Worm (Caenorhabditis elegans) whole organism, mixed stage, embryonic: ENCODE results near the gene F10C2.7.
A peak's percentile ranks its signal among the peaks of the same experiment; 100 is the strongest.

Experiments
- bed-3 ChIP-seq: fragments of 200-800 bp; sonication (Bioruptor generic); optimal IDR thresholded peaks from 3 replicates; lab custom pipeline; 2018; ENCODE audit warnings: mild to moderate bottlenecking, missing genetic modification characterization, moderate library complexity, missing compliant biosample characterization
- blmp-1 ChIP-seq: fragments of 150-350 bp; optimal IDR thresholded peaks from 2 replicates; lab custom pipeline; 2014; ENCODE audit warnings: missing biosample characterization, missing genetic modification characterization
- ceh-39 ChIP-seq: fragments of 150-350 bp; optimal IDR thresholded peaks from 2 replicates; lab custom pipeline; 2014; ENCODE audit warnings: missing biosample characterization, missing genetic modification characterization
- ceh-43 ChIP-seq: fragments of 200-800 bp; sonication (Bioruptor generic); optimal IDR thresholded peaks from 2 replicates; lab custom pipeline; 2018; ENCODE audit warnings: mild to moderate bottlenecking, missing genetic modification characterization, moderate library complexity, missing compliant biosample characterization
- ceh-83 ChIP-seq: fragments of 200-800 bp; sonication (Bioruptor generic); optimal IDR thresholded peaks from 2 replicates; lab custom pipeline; 2018; ENCODE audit warnings: mild to moderate bottlenecking, missing genetic modification characterization, missing compliant biosample characterization
- ces-1 ChIP-seq: fragments of 150-350 bp; optimal IDR thresholded peaks from 2 replicates; lab custom pipeline; 2014; ENCODE audit warnings: missing biosample characterization, missing genetic modification reagents, missing genetic modification characterization
- cnd-1 ChIP-seq: fragments of 200-800 bp; sonication (Bioruptor generic); optimal IDR thresholded peaks from 2 replicates; lab custom pipeline; 2018; ENCODE audit warnings: mild to moderate bottlenecking, missing genetic modification characterization, missing compliant biosample characterization
- drap-1 ChIP-seq: fragments of 200-800 bp; sonication (Bioruptor generic); optimal IDR thresholded peaks from 3 replicates; lab custom pipeline; 2018; ENCODE audit warnings: mild to moderate bottlenecking, missing genetic modification characterization, missing compliant biosample characterization
- elt-1 ChIP-seq: sonication (generic microtip); optimal IDR thresholded peaks from 2 replicates; lab custom pipeline; 2017; ENCODE audit warnings: missing genetic modification characterization, mild to moderate bottlenecking, missing compliant biosample characterization, antibody characterized with exemption, moderate library complexity, borderline replicate concordance; ENCODE audit not compliant: insufficient read depth
- elt-3 ChIP-seq: fragments of 150-350 bp; optimal IDR thresholded peaks from 2 replicates; lab custom pipeline; 2014; ENCODE audit warnings: missing biosample characterization, missing genetic modification characterization
- flh-1 ChIP-seq: fragments of 200-800 bp; sonication (Bioruptor generic); optimal IDR thresholded peaks from 2 replicates; lab custom pipeline; 2018; ENCODE audit warnings: mild to moderate bottlenecking, missing genetic modification characterization, moderate library complexity, missing compliant biosample characterization
- ham-2 ChIP-seq: fragments of 200-800 bp; sonication (Bioruptor generic); optimal IDR thresholded peaks from 2 replicates; lab custom pipeline; 2018; ENCODE audit warnings: mild to moderate bottlenecking, missing genetic modification characterization, missing compliant biosample characterization
- hlh-1 ChIP-seq: fragments of 150-350 bp; optimal IDR thresholded peaks from 2 replicates; lab custom pipeline; 2014; ENCODE audit warnings: missing biosample characterization, missing genetic modification reagents, missing genetic modification characterization
- lin-13 ChIP-seq: fragments of 150-350 bp; optimal IDR thresholded peaks from 2 replicates; lab custom pipeline; 2014; ENCODE audit warnings: missing biosample characterization, missing genetic modification characterization
- lin-32 ChIP-seq: fragments of 200-800 bp; sonication (Bioruptor generic); optimal IDR thresholded peaks from 2 replicates; lab custom pipeline; 2018; ENCODE audit warnings: mild to moderate bottlenecking, missing genetic modification characterization, missing compliant biosample characterization
- lsy-2 ChIP-seq: fragments of 150-350 bp; optimal IDR thresholded peaks from 2 replicates; lab custom pipeline; 2014; ENCODE audit warnings: missing biosample characterization, missing genetic modification characterization
- mab-5 ChIP-seq: fragments of 150-350 bp; optimal IDR thresholded peaks from 2 replicates; lab custom pipeline; 2014; ENCODE audit warnings: missing biosample characterization, missing genetic modification characterization
- mep-1 ChIP-seq: fragments of 150-350 bp; optimal IDR thresholded peaks from 2 replicates; lab custom pipeline; 2017; ENCODE audit warnings: missing biosample characterization, missing genetic modification reagents, missing genetic modification characterization, inconsistent platforms
- mls-2 ChIP-seq: sonication (generic microtip); optimal IDR thresholded peaks from 2 replicates; lab custom pipeline; 2016; ENCODE audit warnings: mild to moderate bottlenecking, missing genetic modification characterization, moderate library complexity, missing compliant biosample characterization
- nhr-12 ChIP-seq: fragments of 150-350 bp; optimal IDR thresholded peaks from 2 replicates; lab custom pipeline; 2014; ENCODE audit warnings: missing biosample characterization, missing genetic modification characterization
- nhr-2 ChIP-seq: fragments of 150-350 bp; optimal IDR thresholded peaks from 2 replicates; lab custom pipeline; 2014; ENCODE audit warnings: missing biosample characterization, missing genetic modification characterization
- nhr-237 ChIP-seq: fragments of 150-350 bp; optimal IDR thresholded peaks from 2 replicates; lab custom pipeline; 2014; ENCODE audit warnings: missing biosample characterization, missing genetic modification characterization
- nhr-76 ChIP-seq: sonication (generic microtip); optimal IDR thresholded peaks from 2 replicates; lab custom pipeline; 2017; ENCODE audit warnings: missing biosample characterization, missing genetic modification characterization
- sem-2 ChIP-seq: fragments of 200-800 bp; sonication (Bioruptor generic); optimal IDR thresholded peaks from 2 replicates; lab custom pipeline; 2018; ENCODE audit warnings: mild to moderate bottlenecking, missing genetic modification characterization, missing compliant biosample characterization
- snpc-4 ChIP-seq: fragments of 150-350 bp; optimal IDR thresholded peaks from 2 replicates; lab custom pipeline; 2014; ENCODE audit warnings: missing biosample characterization, missing genetic modification characterization
- sptf-1 ChIP-seq: sonication (generic microtip); optimal IDR thresholded peaks from 2 replicates; lab custom pipeline; 2017; ENCODE audit warnings: mild to moderate bottlenecking, missing genetic modification characterization, moderate library complexity, missing compliant biosample characterization
- tbx-8 ChIP-seq: fragments of 200-800 bp; sonication (Bioruptor generic); optimal IDR thresholded peaks from 2 replicates; lab custom pipeline; 2018; ENCODE audit warnings: mild to moderate bottlenecking, missing genetic modification characterization, moderate library complexity, missing compliant biosample characterization
- unc-120 ChIP-seq: sonication (generic microtip); optimal IDR thresholded peaks from 2 replicates; lab custom pipeline; 2017; ENCODE audit warnings: missing genetic modification characterization, missing compliant biosample characterization; ENCODE audit not compliant: poor library complexity, severe bottlenecking
- unc-39 ChIP-seq: fragments of 150-350 bp; optimal IDR thresholded peaks from 2 replicates; lab custom pipeline; 2014; ENCODE audit warnings: missing biosample characterization, missing genetic modification characterization
- unc-62 ChIP-seq: fragments of 150-350 bp; optimal IDR thresholded peaks from 2 replicates; lab custom pipeline; 2014; ENCODE audit warnings: missing biosample characterization, missing genetic modification reagents, missing genetic modification characterization
- zip-8 ChIP-seq: fragments of 150-350 bp; optimal IDR thresholded peaks from 2 replicates; lab custom pipeline; 2014; ENCODE audit warnings: missing biosample characterization, missing genetic modification characterization
- ztf-11 ChIP-seq: fragments of 150-350 bp; optimal IDR thresholded peaks from 2 replicates; lab custom pipeline; 2014; ENCODE audit warnings: missing biosample characterization, missing genetic modification characterization

The F10C2.7 gene

ce11 chrV:12028151-12028550, 25.5 kb upstream of the F10C2.7 start:
- TF ChIP-seq bed-3 (GFP tag; lab: Kevin White, UChicago): no peak
- TF ChIP-seq mab-5 (tag; lab: Kevin White, UChicago): no peak
- TF ChIP-seq elt-1 (tag; lab: Kevin White, UChicago): no peak
- no peak for TF ChIP-seq hlh-1 (tag; lab: Kevin White, UChicago)
- no peak for TF ChIP-seq nhr-76
- no peak for TF ChIP-seq ceh-43 (GFP tag; lab: Kevin White, UChicago)
- TF ChIP-seq blmp-1 (tag; lab: Kevin White, UChicago): no peak
- no peak for TF ChIP-seq ces-1 (GFP tag; lab: Kevin White, UChicago)
- TF ChIP-seq nhr-2: no peak
- TF ChIP-seq, all 35 proteins: peak for 0

- no peak for TF ChIP-seq hlh-1 (tag; lab: Kevin White, UChicago)
- no peak for TF ChIP-seq cnd-1 (tag; lab: Kevin White, UChicago)
- no peak for TF ChIP-seq nhr-2
- no peak for TF ChIP-seq lin-13 (tag; lab: Kevin White, UChicago)
- no peak for TF ChIP-seq lin-32 (GFP tag; lab: Kevin White, UChicago)
- no peak for TF ChIP-seq sptf-1
- TF ChIP-seq elt-3 (tag; lab: Kevin White, UChicago): no peak
- TF ChIP-seq unc-120: no peak
- TF ChIP-seq bed-3 (GFP tag; lab: Kevin White, UChicago): no peak
- no peak for TF ChIP-seq blmp-1 (tag; lab: Kevin White, UChicago)
- no peak for TF ChIP-seq mls-2 (tag; lab: Kevin White, UChicago)
- no peak for TF ChIP-seq mep-1
- TF ChIP-seq, all 35 proteins: peak for 0
These were observed 21.6 kb upstream of the F10C2.7 start, which contains the start of gene pkc-1 for ce11 chrV:12032060-12032459. Gene pkc-1, minus strand, starts transcription at chrV:12032160.

ce11 chrV:12033841-12034240, 19.9 kb upstream of the F10C2.7 start:
- TF ChIP-seq elt-1 (tag; lab: Kevin White, UChicago) (no peak), ces-1 (GFP tag; lab: Kevin White, UChicago) (peak; percentile 73)

ce11 chrV:12036129-12036528, 17.6 kb upstream of the F10C2.7 start:
- no peak for TF ChIP-seq flh-1
- TF ChIP-seq ceh-39 (tag; lab: Kevin White, UChicago): no peak
- no peak for TF ChIP-seq elt-1 (tag; lab: Kevin White, UChicago)
- TF ChIP-seq ces-1 (GFP tag; lab: Kevin White, UChicago): peak; percentile 67
- TF ChIP-seq unc-62 (GFP tag; lab: Kevin White, UChicago): no peak
- TF ChIP-seq zip-8 (tag; lab: Kevin White, UChicago): no peak
- TF ChIP-seq mab-5 (tag; lab: Kevin White, UChicago): no peak

- TF ChIP-seq mab-5 (tag; lab: Kevin White, UChicago) (no peak), unc-39 (no peak), tbx-8 (GFP tag; lab: Kevin White, UChicago) (no peak), ces-1 (GFP tag; lab: Kevin White, UChicago) (no peak), lin-32 (GFP tag; lab: Kevin White, UChicago) (no peak), snpc-4 (tag; lab: Kevin White, UChicago) (no peak), sptf-1 (no peak), drap-1 (GFP tag; lab: Kevin White, UChicago) (no peak), ceh-39 (tag; lab: Kevin White, UChicago) (no peak), elt-3 (tag; lab: Kevin White, UChicago) (no peak), nhr-2 (no peak), ham-2 (GFP tag; lab: Kevin White, UChicago) (no peak), ztf-11 (no peak), blmp-1 (tag; lab: Kevin White, UChicago) (no peak), flh-1 (no peak), nhr-12 (no peak), ceh-43 (GFP tag; lab: Kevin White, UChicago) (no peak), nhr-237 (tag; lab: Kevin White, UChicago) (no peak)
These were observed 15.8 kb upstream of the F10C2.7 start for ce11 chrV:12037889-12038288.

- TF ChIP-seq sem-2 (GFP tag; lab: Kevin White, UChicago) (peak; percentile 10), ceh-83 (GFP tag; lab: Kevin White, UChicago) (peak; percentile 76), lsy-2 (no peak)
These were observed 15.4 kb upstream of the F10C2.7 start for ce11 chrV:12038317-12038716.
